Worm (Caenorhabditis elegans) whole organism, late embryonic: ENCODE data around the gene C38H2.3.

ENCODE experiments used
- C38D4.7 ChIP-seq: fragments of 200-800 bp; sonication (Bioruptor generic); optimal IDR thresholded peaks from 2 replicates; lab custom pipeline; 2018; ENCODE audit warnings: mild to moderate bottlenecking, missing genetic modification characterization, moderate library complexity, missing compliant biosample characterization
- K09A11.1 ChIP-seq: sonication (generic microtip); optimal IDR thresholded peaks from 2 replicates; lab custom pipeline; 2017; ENCODE audit warnings: antibody characterized with exemption, mild to moderate bottlenecking, missing genetic modification characterization, missing compliant biosample characterization; ENCODE audit not compliant: insufficient read depth
- T23F11.4 ChIP-seq: fragments of 200-800 bp; sonication (Bioruptor generic); optimal IDR thresholded peaks from 2 replicates; lab custom pipeline; 2018; ENCODE audit warnings: mild to moderate bottlenecking, missing genetic modification characterization, missing compliant biosample characterization
- ama-1 ChIP-seq: fragments of 150-350 bp; optimal IDR thresholded peaks from 2 replicates; lab custom pipeline; 2014
- ceh-14 ChIP-seq: sonication (generic microtip); optimal IDR thresholded peaks from 2 replicates; lab custom pipeline; 2016; ENCODE audit warnings: missing genotype, missing genetic modification characterization, missing compliant biosample characterization
- ceh-19 ChIP-seq: fragments of 200-800 bp; sonication (Bioruptor generic); optimal IDR thresholded peaks from 2 replicates; lab custom pipeline; 2018; ENCODE audit warnings: mild to moderate bottlenecking, missing genetic modification characterization, missing compliant biosample characterization
- ceh-2 ChIP-seq: sonication (generic microtip); optimal IDR thresholded peaks from 2 replicates; lab custom pipeline; 2016; ENCODE audit warnings: missing genotype, missing genetic modification characterization, missing compliant biosample characterization
- ceh-24 ChIP-seq: sonication (generic microtip); optimal IDR thresholded peaks from 2 replicates; lab custom pipeline; 2016; ENCODE audit warnings: mild to moderate bottlenecking, missing genetic modification characterization, missing compliant biosample characterization
- ceh-34 ChIP-seq: sonication (generic microtip); optimal IDR thresholded peaks from 2 replicates; lab custom pipeline; 2016; ENCODE audit warnings: mild to moderate bottlenecking, missing genetic modification characterization, missing compliant biosample characterization
- ceh-45 ChIP-seq: fragments of 200-800 bp; sonication (Bioruptor generic); IDR thresholded peaks from 2 replicates; pipeline ENCODE4 v1.3.6; 2022; ENCODE audit warnings: missing genetic modification reagents, missing genetic modification characterization, missing compliant biosample characterization
- ceh-48 ChIP-seq: sonication (generic microtip); optimal IDR thresholded peaks from 2 replicates; lab custom pipeline; 2016; ENCODE audit warnings: missing genetic modification characterization, inconsistent platforms, missing compliant biosample characterization
- che-1 ChIP-seq: sonication (generic microtip); optimal IDR thresholded peaks from 2 replicates; lab custom pipeline; 2016; ENCODE audit warnings: mild to moderate bottlenecking, missing genetic modification characterization, missing compliant biosample characterization
- dmd-4 ChIP-seq: sonication (generic microtip); optimal IDR thresholded peaks from 2 replicates; lab custom pipeline; 2016; ENCODE audit warnings: borderline replicate concordance, missing genetic modification characterization, missing compliant biosample characterization
- dve-1 ChIP-seq: sonication (generic microtip); optimal IDR thresholded peaks from 2 replicates; lab custom pipeline; 2017; ENCODE audit warnings: antibody characterized with exemption, mild to moderate bottlenecking, missing genetic modification characterization, missing compliant biosample characterization
- ets-4 ChIP-seq: sonication (generic microtip); optimal IDR thresholded peaks from 2 replicates; lab custom pipeline; 2016; ENCODE audit warnings: missing genetic modification characterization, missing compliant biosample characterization
- eyg-1 ChIP-seq: sonication (generic microtip); optimal IDR thresholded peaks from 2 replicates; lab custom pipeline; 2016; ENCODE audit warnings: missing genotype, missing genetic modification characterization, missing compliant biosample characterization
- fkh-10 ChIP-seq: fragments of 150-350 bp; optimal IDR thresholded peaks from 2 replicates; lab custom pipeline; 2014; ENCODE audit warnings: missing biosample characterization, missing genetic modification reagents, missing genetic modification characterization
- fkh-6 ChIP-seq: sonication (generic microtip); optimal IDR thresholded peaks from 2 replicates; lab custom pipeline; 2016; ENCODE audit warnings: missing genetic modification characterization, missing compliant biosample characterization
- gmeb-2 ChIP-seq: sonication (generic microtip); optimal IDR thresholded peaks from 2 replicates; lab custom pipeline; 2016; ENCODE audit warnings: missing genetic modification characterization, inconsistent platforms, missing compliant biosample characterization
- hlh-13 ChIP-seq: fragments of 200-800 bp; sonication (Bioruptor generic); optimal IDR thresholded peaks from 2 replicates; lab custom pipeline; 2018; ENCODE audit warnings: mild to moderate bottlenecking, missing genetic modification characterization, missing compliant biosample characterization
- hlh-15 ChIP-seq: sonication (generic microtip); optimal IDR thresholded peaks from 2 replicates; lab custom pipeline; 2016; ENCODE audit warnings: missing genetic modification characterization, missing compliant biosample characterization
- hlh-6 ChIP-seq: sonication (generic microtip); optimal IDR thresholded peaks from 2 replicates; lab custom pipeline; 2016; ENCODE audit warnings: missing genotype, missing genetic modification characterization, missing compliant biosample characterization
- hlh-8 ChIP-seq: sonication (generic microtip); optimal IDR thresholded peaks from 2 replicates; lab custom pipeline; 2016; ENCODE audit warnings: missing genotype, missing genetic modification characterization, missing compliant biosample characterization
- mec-3 ChIP-seq: sonication (generic microtip); optimal IDR thresholded peaks from 2 replicates; lab custom pipeline; 2016; ENCODE audit warnings: borderline replicate concordance, missing genetic modification characterization, missing compliant biosample characterization
- pag-3 ChIP-seq: sonication (generic microtip); optimal IDR thresholded peaks from 2 replicates; lab custom pipeline; 2016; ENCODE audit warnings: missing compliant biosample characterization, missing genetic modification characterization, borderline replicate concordance
- pax-1 ChIP-seq: fragments of 150-350 bp; optimal IDR thresholded peaks from 2 replicates; lab custom pipeline; 2014; ENCODE audit warnings: missing biosample characterization, missing genetic modification characterization
- pha-2 ChIP-seq: sonication (generic microtip); optimal IDR thresholded peaks from 2 replicates; lab custom pipeline; 2017; ENCODE audit warnings: mild to moderate bottlenecking, missing genetic modification characterization, missing compliant biosample characterization
- pqm-1 ChIP-seq: sonication (generic microtip); optimal IDR thresholded peaks from 2 replicates; lab custom pipeline; 2016; ENCODE audit warnings: missing genetic modification characterization, missing compliant biosample characterization
- pros-1 ChIP-seq: fragments of 150-350 bp; optimal IDR thresholded peaks from 2 replicates; lab custom pipeline; 2014; ENCODE audit warnings: missing biosample characterization, missing genetic modification reagents, missing genetic modification characterization
- rnt-1 ChIP-seq: sonication (generic microtip); optimal IDR thresholded peaks from 2 replicates; lab custom pipeline; 2016; ENCODE audit warnings: missing genetic modification characterization, missing compliant biosample characterization
- sdc-2 ChIP-seq: sonication (generic microtip); optimal IDR thresholded peaks from 2 replicates; lab custom pipeline; 2016; ENCODE audit warnings: missing genotype, missing genetic modification characterization, missing compliant biosample characterization
- tbx-2 ChIP-seq: sonication (generic microtip); optimal IDR thresholded peaks from 2 replicates; lab custom pipeline; 2016; ENCODE audit warnings: missing genetic modification characterization, missing compliant biosample characterization
- tbx-7 ChIP-seq: sonication (generic microtip); optimal IDR thresholded peaks from 2 replicates; lab custom pipeline; 2016; ENCODE audit warnings: missing genotype, missing genetic modification characterization, missing compliant biosample characterization
- zip-5 ChIP-seq: sonication (generic microtip); optimal IDR thresholded peaks from 2 replicates; lab custom pipeline; 2016; ENCODE audit warnings: missing genetic modification characterization, missing compliant biosample characterization
- ztf-16 ChIP-seq: sonication (generic microtip); optimal IDR thresholded peaks from 2 replicates; lab custom pipeline; 2017; ENCODE audit warnings: missing genetic modification characterization, missing compliant biosample characterization

C38H2.3 gene

DNA sequence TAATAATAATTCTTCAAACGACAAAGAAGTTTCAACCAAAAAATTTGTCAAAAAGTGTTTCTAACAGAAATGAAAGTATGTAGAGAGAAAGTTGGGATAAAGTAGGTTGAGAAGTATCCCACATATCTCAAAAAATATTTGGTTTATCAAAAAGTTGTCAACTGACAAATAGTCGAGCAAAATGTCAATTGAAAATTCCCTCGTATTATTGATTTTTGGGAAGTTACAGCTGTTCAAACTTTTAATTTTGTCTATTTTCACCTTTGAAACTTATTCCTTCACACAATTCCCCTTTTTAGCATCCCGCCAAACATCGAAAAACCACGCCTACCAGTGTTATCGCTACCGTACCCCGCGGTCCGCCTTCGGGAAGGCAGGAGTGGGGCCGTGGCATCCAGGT, 39.3 kb downstream of the C38H2.3 start, which contains the start of gene tbx-8:
Gene tbx-8 (plus strand): TSS at position 301 of the 400 bp plus-strand sequence.
- no peak for TF ChIP-seq ets-4
- TF ChIP-seq fkh-10 (GFP tag; lab: Kevin White, UChicago) = no peak
- no peak for TF ChIP-seq K09A11.1 (tag; lab: Kevin White, UChicago)
- TF ChIP-seq tbx-7 (tag; lab: Kevin White, UChicago) = no peak
- TF ChIP-seq dve-1 = no peak
- TF ChIP-seq rnt-1 = no peak
- TF ChIP-seq gmeb-2 (tag; lab: Kevin White, UChicago) = no peak
- TF ChIP-seq pqm-1 (tag; lab: Kevin White, UChicago) = no peak
- TF ChIP-seq hlh-13 (GFP tag; lab: Kevin White, UChicago) = no peak
- TF ChIP-seq ceh-2 (tag; lab: Kevin White, UChicago) = no peak
- no peak for TF ChIP-seq hlh-6 (tag; lab: Kevin White, UChicago)
- no peak for TF ChIP-seq ceh-34
- no peak for TF ChIP-seq ceh-19 (GFP tag; lab: Kevin White, UChicago)
- TF ChIP-seq mec-3 (tag; lab: Kevin White, UChicago) = no peak
- TF ChIP-seq eyg-1 (tag; lab: Kevin White, UChicago) = no peak
- TF ChIP-seq ceh-24 (tag; lab: Kevin White, UChicago) = no peak
- TF ChIP-seq pax-1 (tag; lab: Kevin White, UChicago) = no peak

DNA sequence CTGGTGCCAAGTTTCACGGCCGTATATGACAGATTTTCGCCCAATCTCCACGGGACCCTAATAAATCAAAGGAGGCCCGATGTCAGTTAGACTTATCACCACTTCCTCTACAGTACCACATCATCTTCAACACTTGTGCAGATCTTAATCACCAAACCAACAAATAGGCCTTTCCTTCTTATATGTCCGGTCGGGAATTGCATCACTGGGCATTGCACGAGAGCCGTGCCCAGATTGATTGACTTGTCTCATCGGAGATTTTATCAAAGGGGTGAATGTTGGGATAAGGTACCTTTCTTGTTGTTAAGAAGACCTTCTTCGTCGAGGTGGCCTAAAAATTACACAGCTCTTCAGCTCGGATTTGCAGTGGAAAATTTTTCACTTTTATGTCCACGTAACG, 41.6 kb downstream of the C38H2.3 start:
- TF ChIP-seq ztf-16 (tag; lab: Kevin White, UChicago) = no peak
- no peak for TF ChIP-seq pqm-1 (tag; lab: Kevin White, UChicago)
- TF ChIP-seq hlh-13 (GFP tag; lab: Kevin White, UChicago) = no peak
- no peak for TF ChIP-seq C38D4.7 (GFP tag; lab: Kevin White, UChicago)
- TF ChIP-seq hlh-6 (tag; lab: Kevin White, UChicago) = no peak
- TF ChIP-seq fkh-6 (tag; lab: Kevin White, UChicago) = no peak

DNA sequence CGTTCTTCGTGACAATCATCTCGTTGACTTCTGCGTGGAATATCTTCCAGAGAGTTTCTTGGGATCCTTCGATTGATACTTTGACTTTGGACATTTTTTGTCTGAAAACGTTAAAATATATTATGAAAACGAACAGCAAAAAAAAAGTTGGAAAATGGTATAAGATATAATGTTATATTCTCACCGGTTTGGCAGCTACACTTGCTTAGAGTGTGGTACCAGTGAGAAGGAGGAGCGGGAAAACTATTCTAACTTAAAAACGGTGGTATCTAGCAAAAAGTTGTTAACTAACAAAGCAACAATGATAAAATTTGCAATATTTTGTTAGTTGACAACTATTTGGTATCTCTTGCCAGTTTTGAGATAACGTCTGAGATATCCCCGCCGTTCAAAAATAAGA, 44.6 kb downstream of the C38H2.3 start, which contains the start of gene tbx-9:
Gene tbx-9 (minus strand): TSS at position 101 of the 400 bp plus-strand sequence.
- no peak for TF ChIP-seq pros-1 (tag; lab: Kevin White, UChicago)
- TF ChIP-seq hlh-15 (tag; lab: Kevin White, UChicago) = no peak
- TF ChIP-seq che-1 (tag; lab: Kevin White, UChicago) = no peak
- TF ChIP-seq sdc-2 (tag; lab: Kevin White, UChicago) = no peak
- no peak for TF ChIP-seq ceh-14 (tag; lab: Kevin White, UChicago)
- no peak for TF ChIP-seq tbx-2
- no peak for TF ChIP-seq pha-2 (tag; lab: Kevin White, UChicago)
- TF ChIP-seq tbx-7 (tag; lab: Kevin White, UChicago) = no peak

DNA sequence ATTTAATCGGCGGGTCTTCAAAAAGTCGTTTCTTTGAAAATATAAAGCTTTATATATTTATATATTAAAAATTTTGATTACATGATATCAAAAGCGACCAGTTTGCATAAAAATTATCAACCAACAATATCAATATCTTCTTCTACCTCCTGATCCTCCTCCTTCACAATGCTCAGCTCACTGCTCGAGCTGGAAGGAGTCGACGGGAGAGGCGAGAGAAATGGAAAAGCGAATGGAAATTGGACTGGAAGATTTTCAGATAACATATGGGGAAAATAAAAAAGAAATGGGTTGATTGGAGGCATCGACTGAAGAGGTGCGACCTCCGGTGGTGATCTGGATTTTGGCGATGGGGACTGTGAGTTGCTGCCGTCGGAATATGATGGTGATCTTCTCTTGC, 46.4 kb downstream of the C38H2.3 start:
- TF ChIP-seq ceh-19 (GFP tag; lab: Kevin White, UChicago) (no peak), T23F11.4 (GFP tag; lab: Kevin White, UChicago) (no peak), ceh-14 (tag; lab: Kevin White, UChicago) (no peak), tbx-7 (tag; lab: Kevin White, UChicago) (no peak), ama-1 (no peak), hlh-8 (tag; lab: Kevin White, UChicago) (no peak)

DNA sequence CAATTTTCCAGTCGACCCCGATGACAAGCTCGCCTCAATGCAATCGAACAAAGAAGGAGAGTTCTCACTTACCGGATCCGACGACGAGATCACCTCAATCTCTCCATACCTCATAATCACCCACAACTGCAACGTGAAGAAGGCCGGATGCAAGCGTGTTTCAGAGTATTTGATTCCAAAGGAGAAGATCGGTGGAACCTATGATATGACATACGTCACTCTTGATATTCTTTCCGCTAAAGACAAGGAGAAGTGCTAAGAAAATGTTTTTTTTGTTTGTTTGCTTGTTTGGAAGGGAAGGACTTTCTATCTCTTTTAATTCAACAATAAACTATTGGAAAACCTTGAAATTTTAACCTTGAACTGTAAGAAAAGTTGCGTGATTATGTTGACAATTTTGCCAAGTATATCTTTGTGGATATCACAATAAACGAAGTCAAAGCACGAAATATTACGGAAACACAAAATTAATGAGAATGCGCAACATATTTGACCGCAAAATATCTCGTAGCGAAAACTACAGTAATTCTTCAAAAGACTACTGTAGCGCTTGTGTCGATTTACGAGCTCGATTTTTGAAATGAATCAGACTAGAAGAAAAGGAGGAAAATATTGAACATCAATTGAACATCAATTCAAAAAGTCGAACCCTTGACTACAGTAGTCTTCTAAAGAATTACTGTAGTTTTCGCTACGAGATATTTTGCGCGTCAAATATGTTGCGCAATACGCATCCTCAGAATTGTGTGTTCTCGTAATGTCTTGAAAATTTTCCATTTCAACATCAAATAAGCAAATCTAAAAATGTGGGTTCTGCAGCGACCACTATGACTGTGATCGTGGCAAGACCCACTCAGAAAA, 47.2 kb downstream of the C38H2.3 start:
- TF ChIP-seq mec-3 (tag; lab: Kevin White, UChicago) = no peak
- TF ChIP-seq ceh-48 (tag; lab: Kevin White, UChicago) = no peak
- TF ChIP-seq ceh-45 (GFP tag; lab: Robert Waterston, UW) = no peak
- no peak for TF ChIP-seq zip-5 (tag; lab: Kevin White, UChicago)
- TF ChIP-seq ceh-24 (tag; lab: Kevin White, UChicago) = no peak
- TF ChIP-seq pag-3 (tag; lab: Kevin White, UChicago) = no peak
- TF ChIP-seq dmd-4 (tag; lab: Kevin White, UChicago) = no peak
- TF ChIP-seq, all 69 proteins: peak for 0
